Fruit fly (Drosophila melanogaster) whole organism, pupa: ENCODE data around the gene kek5.

ENCODE experiments used
- CG10348 ChIP-seq: fragments of 200-800 bp; sonication (Bioruptor generic); IDR thresholded peaks from 2 replicates; pipeline ENCODE4 v1.3.6; 2022; ENCODE audit warnings: missing biosample characterization, missing genetic modification characterization
- CG12605 ChIP-seq: fragments of 200-800 bp; sonication (Bioruptor generic); IDR thresholded peaks from 2 replicates; pipeline ENCODE4 v1.3.6; 2022; ENCODE audit warnings: missing biosample characterization, missing genetic modification characterization
- CG14655 ChIP-seq: fragments of 200-800 bp; sonication (Bioruptor generic); optimal IDR thresholded peaks from 3 replicates; lab custom pipeline; 2017; ENCODE audit warnings: mild to moderate bottlenecking, missing biosample characterization, missing genetic modification reagents, missing genetic modification characterization
- CG15710 ChIP-seq: fragments of 200-800 bp; sonication (Bioruptor generic); optimal IDR thresholded peaks from 2 replicates; lab custom pipeline; 2018; ENCODE audit warnings: missing biosample characterization, mild to moderate bottlenecking, missing genetic modification characterization, moderate library complexity
- CG17806 ChIP-seq: fragments of 200-800 bp; sonication (Bioruptor generic); optimal IDR thresholded peaks from 2 replicates; lab custom pipeline; 2018; ENCODE audit warnings: missing biosample characterization, mild to moderate bottlenecking, missing genetic modification characterization, moderate library complexity
- CG34367 ChIP-seq: fragments of 200-800 bp; sonication (Bioruptor generic); optimal IDR thresholded peaks from 2 replicates; lab custom pipeline; 2018; ENCODE audit warnings: missing biosample characterization, mild to moderate bottlenecking, missing genetic modification characterization
- CG8159 ChIP-seq: fragments of 200-800 bp; sonication (Bioruptor generic); optimal IDR thresholded peaks from 3 replicates; lab custom pipeline; 2018; ENCODE audit warnings: missing biosample characterization, mild to moderate bottlenecking, missing genetic modification characterization, moderate library complexity
- CG8301 ChIP-seq: fragments of 200-800 bp; sonication (Bioruptor generic); optimal IDR thresholded peaks from 2 replicates; lab custom pipeline; 2018; ENCODE audit warnings: missing biosample characterization, mild to moderate bottlenecking, missing genetic modification characterization
- CG9948 ChIP-seq: fragments of 200-800 bp; sonication (Bioruptor generic); optimal IDR thresholded peaks from 2 replicates; lab custom pipeline; 2018; ENCODE audit warnings: missing biosample characterization, mild to moderate bottlenecking, missing genetic modification characterization, moderate library complexity
- EcR ChIP-seq: fragments of 200-800 bp; sonication (Bioruptor generic); optimal IDR thresholded peaks from 3 replicates; lab custom pipeline; 2019; ENCODE audit warnings: missing biosample characterization, missing genetic modification characterization, mild to moderate bottlenecking, moderate library complexity, missing genetic modification reagents
- Ets98B ChIP-seq: fragments of 200-800 bp; sonication (Bioruptor generic); IDR thresholded peaks from 2 replicates; pipeline ENCODE4 v1.3.6; 2022; ENCODE audit warnings: missing biosample characterization, missing genetic modification characterization
- Snoo ChIP-seq: fragments of 200-800 bp; sonication (Bioruptor generic); optimal IDR thresholded peaks from 3 replicates; lab custom pipeline; 2017; ENCODE audit warnings: missing biosample characterization, mild to moderate bottlenecking, missing genetic modification characterization, inconsistent platforms
- fd96Ca ChIP-seq: fragments of 200-800 bp; sonication (Bioruptor generic); IDR thresholded peaks from 3 replicates; pipeline ENCODE4 v1.3.6; 2022; ENCODE audit warnings: missing biosample characterization, missing genetic modification characterization

dm6 chrX:19415231-19415630, 62.2 kb downstream of the kek5 start:
- TF ChIP-seq CG34367: no peak
- no peak for TF ChIP-seq CG17806 (tag; lab: Kevin White, UChicago)
- TF ChIP-seq EcR (GFP tag; lab: Kevin White, UChicago): no peak
- TF ChIP-seq CG15710: no peak
- TF ChIP-seq CG10348 (GFP tag; lab: Robert Waterston, UW): no peak
- no peak for TF ChIP-seq CG8301 (tag; lab: Kevin White, UChicago)
- TF ChIP-seq Snoo: no peak
- no peak for TF ChIP-seq CG9948 (tag; lab: Kevin White, UChicago)
- no peak for TF ChIP-seq Ets98B (GFP tag; lab: Robert Waterston, UW)
- no peak for TF ChIP-seq fd96Ca (GFP tag; lab: Robert Waterston, UW)
- TF ChIP-seq CG8159 (tag; lab: Kevin White, UChicago): no peak
- TF ChIP-seq CG12605 (GFP tag; lab: Robert Waterston, UW): no peak
- TF ChIP-seq CG14655 (GFP tag; lab: Kevin White, UChicago): no peak
